Worm (Caenorhabditis elegans): Measurements from ENCODE around the gene str-60.
A peak's percentile ranks its signal among the peaks of the same experiment; 100 is the strongest.
"Not testable (repeated sequence)": the region's sequence is repeated elsewhere in the genome, so short reads cannot be mapped to it uniquely, and the experiment has no call there.

Gene str-60

DNA sequence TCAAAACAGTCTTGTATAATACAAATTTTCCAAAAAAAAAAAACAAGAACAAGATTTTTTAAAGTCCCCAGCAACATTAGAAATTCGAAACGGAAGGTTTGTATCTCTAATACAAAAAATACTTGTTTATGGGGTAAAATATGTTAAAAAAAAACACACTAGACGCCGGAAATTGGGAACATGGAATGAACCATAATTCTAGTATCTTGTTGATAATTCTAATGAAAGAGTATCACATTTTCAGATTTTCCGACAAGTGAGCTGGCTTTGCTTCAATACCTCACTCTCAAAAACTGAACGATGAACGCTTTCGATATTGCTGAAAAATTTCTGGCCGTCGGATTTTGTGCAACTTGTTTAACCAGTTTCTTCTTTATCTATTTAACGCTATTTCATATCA is at the start of gene str-60:
TSS of gene str-60 (plus strand) at position 301 of the 400 bp plus-strand sequence.
- TF ChIP-seq dao-5 (tag; optimal IDR thresholded peaks at IDR 0.05), result no peak
- TF ChIP-seq him-1 (tag; optimal IDR thresholded peaks at IDR 0.05), result no peak
- TF ChIP-seq W03F9.2 (tag; optimal IDR thresholded peaks at IDR 0.05), result no peak

DNA sequence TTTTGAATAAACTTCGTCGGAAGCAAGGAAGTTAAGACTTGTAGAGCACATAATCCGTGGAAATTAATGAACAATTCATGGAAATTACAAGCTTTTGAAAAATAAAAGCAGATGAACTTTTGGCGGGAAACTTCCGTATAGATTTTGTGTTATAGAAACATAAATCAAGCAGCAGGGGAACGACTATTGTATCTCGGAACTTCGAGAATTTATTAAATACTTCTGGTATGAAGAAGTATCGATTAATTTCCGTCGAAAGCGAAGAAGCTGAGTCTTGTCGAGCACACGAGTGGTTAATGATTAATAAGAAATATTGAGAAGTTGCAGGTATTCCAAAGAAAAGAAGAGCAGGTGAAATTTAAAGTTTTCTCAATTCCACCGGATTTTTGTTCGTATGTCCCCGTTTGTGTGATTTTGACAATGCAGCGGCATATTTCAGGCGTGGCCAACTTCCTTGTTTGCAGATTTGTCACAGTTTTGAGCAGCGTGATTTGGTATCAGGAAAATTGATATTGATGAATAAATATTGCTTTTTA is 47.5 kb upstream of the str-60 start, which contains the start of gene srh-147:
TSS of gene srh-147 (minus strand) at position 51 of the 536 bp plus-strand sequence.
- TF ChIP-seq him-1, W03F9.2, dao-5 (tag; optimal IDR thresholded peaks at IDR 0.05): not testable (repeated sequence)

- TF ChIP-seq W03F9.2 (tag; optimal IDR thresholded peaks at IDR 0.05) (no peak), him-1 (tag; optimal IDR thresholded peaks at IDR 0.05) (no peak), dao-5 (tag; optimal IDR thresholded peaks at IDR 0.05) (no peak)
Observed at ce11 chrV:15858292-15858691, 39.5 kb upstream of the str-60 start, which contains the start of gene srh-148. TSS of gene srh-148 (minus strand) at chrV:15858392.

ce11 chrV:15862599-15862998 is 35.2 kb upstream of the str-60 start, which contains the start of gene srz-12:
TSS of gene srz-12 (minus strand) at chrV:15862699.
- TF ChIP-seq dao-5 (tag; optimal IDR thresholded peaks at IDR 0.05) (no peak), him-1 (tag; optimal IDR thresholded peaks at IDR 0.05) (no peak), W03F9.2 (tag; optimal IDR thresholded peaks at IDR 0.05) (no peak)

DNA sequence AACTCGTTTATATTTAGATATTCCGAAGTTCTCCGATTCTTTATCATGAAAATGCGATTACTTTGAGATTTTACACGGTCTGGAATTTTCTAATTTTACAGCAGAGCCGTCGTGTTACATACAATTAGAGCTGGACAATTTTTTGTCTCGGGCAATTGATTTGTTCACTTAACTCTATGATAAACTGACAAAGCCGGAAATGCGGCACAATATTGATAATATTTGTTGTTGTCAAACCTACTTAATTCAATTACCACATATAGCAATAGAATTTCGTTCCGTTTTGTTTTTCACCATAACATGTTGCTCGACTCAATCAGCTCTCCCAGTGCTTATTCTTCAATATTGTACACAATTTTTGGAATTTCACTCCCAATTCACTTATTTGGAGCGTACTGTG is 34.8 kb upstream of the str-60 start, which contains the start of gene srh-299:
TSS of gene srh-299 (plus strand) at position 301 of the 400 bp plus-strand sequence.
- TF ChIP-seq W03F9.2 (tag; optimal IDR thresholded peaks at IDR 0.05) (no peak), him-1 (tag; optimal IDR thresholded peaks at IDR 0.05) (no peak), dao-5 (tag; optimal IDR thresholded peaks at IDR 0.05) (no peak)

- no peak for TF ChIP-seq dao-5 (tag; optimal IDR thresholded peaks at IDR 0.05)
- no peak for TF ChIP-seq W03F9.2 (tag; optimal IDR thresholded peaks at IDR 0.05)
- no peak for TF ChIP-seq him-1 (tag; optimal IDR thresholded peaks at IDR 0.05)
Observed at ce11 chrV:15865839-15866238, 32.0 kb upstream of the str-60 start, which contains the start of gene srh-293. TSS of gene srh-293 (plus strand) at chrV:15866139.

- TF ChIP-seq dao-5 (tag; optimal IDR thresholded peaks at IDR 0.05), result no peak
- no peak for TF ChIP-seq him-1 (tag; optimal IDR thresholded peaks at IDR 0.05)
- no peak for TF ChIP-seq W03F9.2 (tag; optimal IDR thresholded peaks at IDR 0.05)
Observed at ce11 chrV:15867373-15867772, 30.4 kb upstream of the str-60 start, which contains the start of gene fbxa-197. TSS of gene fbxa-197 (plus strand) at chrV:15867673.

DNA sequence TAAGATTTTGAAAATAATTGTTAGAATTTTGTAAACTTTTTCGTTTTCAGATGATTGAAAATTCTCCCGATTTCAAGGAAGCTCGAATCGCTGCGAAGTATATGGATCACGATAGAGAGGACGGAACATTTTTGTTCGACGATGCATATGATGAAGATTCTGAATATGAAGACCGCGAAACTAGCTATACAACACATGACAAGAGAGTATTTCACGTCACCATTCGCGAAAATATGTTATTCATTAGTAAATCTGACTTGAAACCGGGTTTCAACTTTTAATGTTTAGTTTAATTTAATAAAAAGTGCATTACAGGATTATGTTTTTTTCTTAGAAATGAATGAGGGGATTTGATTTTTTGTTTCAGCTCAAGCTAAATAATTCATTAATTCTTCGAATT is 27.4 kb upstream of the str-60 start, which contains the start of gene str-57:
TSS of gene str-57 (plus strand) at position 301 of the 400 bp plus-strand sequence.
- TF ChIP-seq him-1 (tag; optimal IDR thresholded peaks at IDR 0.05), result no peak
- TF ChIP-seq dao-5 (tag; optimal IDR thresholded peaks at IDR 0.05), result no peak
- TF ChIP-seq W03F9.2 (tag; optimal IDR thresholded peaks at IDR 0.05), result no peak

DNA sequence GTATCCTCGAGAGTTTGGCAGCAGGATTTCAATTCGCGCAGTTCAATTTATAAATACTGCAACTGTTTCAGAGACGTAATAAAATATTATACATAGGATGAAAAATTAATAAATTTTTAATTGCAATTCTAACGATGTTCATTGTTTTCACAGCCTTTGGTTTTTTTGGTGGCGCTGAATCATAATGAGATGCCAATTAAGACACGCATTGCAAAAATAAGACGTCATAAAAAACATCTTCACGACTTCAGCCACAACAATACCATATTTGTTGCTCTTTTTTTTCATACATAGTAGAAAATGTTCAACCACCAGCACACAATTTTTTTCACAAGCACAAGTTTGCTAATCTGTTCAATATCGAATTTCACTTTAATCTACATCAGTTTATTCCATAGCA is 25.5 kb upstream of the str-60 start, which contains the start of gene str-56:
TSS of gene str-56 (plus strand) at position 301 of the 400 bp plus-strand sequence.
- TF ChIP-seq W03F9.2 (tag; optimal IDR thresholded peaks at IDR 0.05) (no peak), dao-5 (tag; optimal IDR thresholded peaks at IDR 0.05) (no peak), him-1 (tag; optimal IDR thresholded peaks at IDR 0.05) (no peak)

DNA sequence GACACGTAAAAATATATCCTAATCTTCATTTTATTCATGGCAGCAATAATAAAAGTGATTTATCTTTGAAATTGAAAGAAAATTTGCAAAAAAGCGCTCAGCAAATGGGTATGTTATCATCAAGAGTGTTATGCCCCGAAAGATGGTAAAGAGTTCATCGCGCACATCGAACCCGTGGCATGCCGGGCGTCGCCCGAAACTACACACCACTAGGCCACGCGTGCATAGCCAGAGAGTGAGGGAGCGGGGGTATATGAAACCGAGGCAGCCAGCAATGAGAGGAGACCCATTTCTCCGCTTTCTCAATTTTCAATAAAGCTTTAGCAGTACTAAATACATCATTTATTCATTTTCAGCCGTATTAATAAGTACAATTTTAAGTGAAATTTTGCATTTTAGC is 24.0 kb upstream of the str-60 start:
- TF ChIP-seq W03F9.2 (tag; optimal IDR thresholded peaks at IDR 0.05) (peak; percentile 70), dao-5 (tag; optimal IDR thresholded peaks at IDR 0.05) (peak; percentile 91), him-1 (tag; optimal IDR thresholded peaks at IDR 0.05) (peak; percentile 57)

DNA sequence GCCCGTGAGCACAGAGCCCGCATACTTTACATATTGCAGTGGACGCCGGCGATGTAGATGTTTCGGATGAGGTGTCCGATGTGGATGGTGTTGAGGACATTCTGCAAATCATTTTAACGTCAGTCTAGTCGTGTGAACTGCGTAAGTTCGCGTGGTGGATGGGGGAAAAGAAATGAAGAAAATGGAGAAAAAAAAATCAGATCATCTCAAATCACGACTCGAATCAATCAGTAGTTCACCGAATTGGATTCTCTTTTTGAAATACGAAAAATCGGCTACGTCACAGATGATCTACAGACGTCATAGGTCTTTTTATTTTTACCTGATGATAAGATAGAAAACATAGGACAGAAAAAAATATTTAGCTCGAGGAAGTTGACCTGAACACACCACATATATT is 21.5 kb upstream of the str-60 start, which contains the start of gene nhr-102:
TSS of gene nhr-102 (minus strand) at position 101 of the 400 bp plus-strand sequence.
- TF ChIP-seq dao-5 (tag; optimal IDR thresholded peaks at IDR 0.05) (no peak), W03F9.2 (tag; optimal IDR thresholded peaks at IDR 0.05) (no peak), him-1 (tag; optimal IDR thresholded peaks at IDR 0.05) (no peak)

- TF ChIP-seq dao-5 (tag; optimal IDR thresholded peaks at IDR 0.05) (no peak), W03F9.2 (tag; optimal IDR thresholded peaks at IDR 0.05) (no peak), him-1 (tag; optimal IDR thresholded peaks at IDR 0.05) (no peak)
Observed at ce11 chrV:15879508-15879907, 18.3 kb upstream of the str-60 start, which contains the start of gene nhr-84. TSS of gene nhr-84 (minus strand) at chrV:15879608.

DNA sequence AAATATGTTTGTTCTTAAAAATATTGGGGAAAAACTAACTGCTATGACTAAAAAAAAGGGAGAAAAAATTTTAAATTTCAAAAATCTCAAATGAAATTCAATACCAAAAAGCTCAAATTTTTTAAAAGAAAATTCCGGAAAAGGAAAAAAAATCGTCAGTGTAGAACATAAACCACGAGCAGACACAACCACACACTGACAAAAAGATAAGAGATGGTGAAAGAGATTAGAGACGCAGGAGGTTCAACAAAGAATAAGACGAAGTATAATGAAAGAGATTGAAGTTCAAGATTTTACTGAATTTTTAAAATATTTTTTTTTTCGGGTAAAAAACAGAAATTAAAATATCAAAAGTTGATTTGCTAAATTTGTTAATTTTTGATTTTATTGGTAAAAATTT is 17.8 kb upstream of the str-60 start:
- TF ChIP-seq W03F9.2 (tag; optimal IDR thresholded peaks at IDR 0.05), result no peak
- no peak for TF ChIP-seq him-1 (tag; optimal IDR thresholded peaks at IDR 0.05)
- no peak for TF ChIP-seq dao-5 (tag; optimal IDR thresholded peaks at IDR 0.05)

DNA sequence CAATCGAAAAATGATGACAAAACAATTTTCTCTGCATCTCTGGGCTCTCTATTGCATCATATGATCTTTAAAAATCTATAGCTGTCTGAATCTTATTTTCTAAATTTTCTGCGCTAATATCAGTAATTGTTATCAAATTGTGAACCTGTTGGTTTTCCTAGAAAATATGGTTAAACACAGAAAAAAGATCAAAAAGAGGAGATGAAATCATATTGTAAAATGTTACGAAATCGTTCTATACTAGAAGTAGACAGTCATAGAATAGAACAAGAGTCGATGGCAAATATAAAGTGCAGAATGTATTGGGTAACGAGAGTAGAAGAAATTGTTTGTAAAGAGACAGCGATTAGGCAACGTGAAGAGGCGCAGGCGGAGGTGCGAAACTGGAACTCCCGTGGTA is 17.1 kb upstream of the str-60 start:
- no peak for TF ChIP-seq dao-5 (tag; optimal IDR thresholded peaks at IDR 0.05)
- TF ChIP-seq W03F9.2 (tag; optimal IDR thresholded peaks at IDR 0.05), result no peak
- no peak for TF ChIP-seq him-1 (tag; optimal IDR thresholded peaks at IDR 0.05)
